Fruit fly (Drosophila melanogaster) S2 (cell line): ENCODE results near the gene bou.

Experiments used
- CG8478 ChIP-seq: fragments of >200 bp; optimal IDR thresholded peaks from 2 replicates; lab custom pipeline; 2018
- CTCF ChIP-seq, 2 experiments: fragments of >200 bp; optimal IDR thresholded peaks; 2 replicates each; lab custom pipeline; 2018

dm6 chrX:6998492-6998852 is 12.2 kb downstream of the bou start, which contains the start of gene Inx2:
- TF ChIP-seq CG8478 (lab: Kevin White, UChicago) = no peak
- TF ChIP-seq CTCF (optimal IDR thresholded peaks at IDR 0.05; lab: Kevin White, UChicago) = no peak
